Fruit fly (Drosophila melanogaster) whole organism, pupa: ENCODE measurements around the gene Pkc98E.

ENCODE experiments used
- CG10348 ChIP-seq: fragments of 200-800 bp; sonication (Bioruptor generic); IDR thresholded peaks from 2 replicates; pipeline ENCODE4 v1.3.6; 2022; ENCODE audit warnings: missing biosample characterization, missing genetic modification characterization
- CG12605 ChIP-seq: fragments of 200-800 bp; sonication (Bioruptor generic); IDR thresholded peaks from 2 replicates; pipeline ENCODE4 v1.3.6; 2022; ENCODE audit warnings: missing biosample characterization, missing genetic modification characterization
- CG13204 ChIP-seq: fragments of 200-800 bp; sonication (Bioruptor generic); optimal IDR thresholded peaks from 2 replicates; lab custom pipeline; 2018; ENCODE audit warnings: missing biosample characterization, mild to moderate bottlenecking, missing genetic modification characterization, moderate library complexity
- CG14655 ChIP-seq: fragments of 200-800 bp; sonication (Bioruptor generic); optimal IDR thresholded peaks from 3 replicates; lab custom pipeline; 2017; ENCODE audit warnings: mild to moderate bottlenecking, missing biosample characterization, missing genetic modification reagents, missing genetic modification characterization
- CG15710 ChIP-seq: fragments of 200-800 bp; sonication (Bioruptor generic); optimal IDR thresholded peaks from 2 replicates; lab custom pipeline; 2018; ENCODE audit warnings: missing biosample characterization, mild to moderate bottlenecking, missing genetic modification characterization, moderate library complexity
- CG17806 ChIP-seq: fragments of 200-800 bp; sonication (Bioruptor generic); optimal IDR thresholded peaks from 2 replicates; lab custom pipeline; 2018; ENCODE audit warnings: missing biosample characterization, mild to moderate bottlenecking, missing genetic modification characterization, moderate library complexity
- CG32121 ChIP-seq: fragments of 200-800 bp; sonication (Bioruptor generic); IDR thresholded peaks from 2 replicates; pipeline ENCODE4 v1.3.6; 2022; ENCODE audit warnings: missing biosample characterization, missing genetic modification characterization
- CG34367 ChIP-seq: fragments of 200-800 bp; sonication (Bioruptor generic); optimal IDR thresholded peaks from 2 replicates; lab custom pipeline; 2018; ENCODE audit warnings: missing biosample characterization, mild to moderate bottlenecking, missing genetic modification characterization
- CG4496 ChIP-seq: fragments of 200-800 bp; sonication (Bioruptor generic); IDR thresholded peaks from 3 replicates; pipeline ENCODE4 v1.3.6; 2022; ENCODE audit warnings: missing biosample characterization, missing genetic modification characterization
- CG8159 ChIP-seq: fragments of 200-800 bp; sonication (Bioruptor generic); optimal IDR thresholded peaks from 3 replicates; lab custom pipeline; 2018; ENCODE audit warnings: missing biosample characterization, mild to moderate bottlenecking, missing genetic modification characterization, moderate library complexity
- CG8301 ChIP-seq: fragments of 200-800 bp; sonication (Bioruptor generic); optimal IDR thresholded peaks from 2 replicates; lab custom pipeline; 2018; ENCODE audit warnings: missing biosample characterization, mild to moderate bottlenecking, missing genetic modification characterization
- CG9948 ChIP-seq: fragments of 200-800 bp; sonication (Bioruptor generic); optimal IDR thresholded peaks from 2 replicates; lab custom pipeline; 2018; ENCODE audit warnings: missing biosample characterization, mild to moderate bottlenecking, missing genetic modification characterization, moderate library complexity
- D1 ChIP-seq: fragments of 200-800 bp; sonication (Bioruptor generic); optimal IDR thresholded peaks from 2 replicates; lab custom pipeline; 2018; ENCODE audit warnings: missing biosample characterization, mild to moderate bottlenecking, missing genetic modification characterization, moderate library complexity
- EcR ChIP-seq: fragments of 200-800 bp; sonication (Bioruptor generic); optimal IDR thresholded peaks from 3 replicates; lab custom pipeline; 2019; ENCODE audit warnings: missing biosample characterization, missing genetic modification characterization, mild to moderate bottlenecking, moderate library complexity, missing genetic modification reagents
- Ets98B ChIP-seq: fragments of 200-800 bp; sonication (Bioruptor generic); IDR thresholded peaks from 2 replicates; pipeline ENCODE4 v1.3.6; 2022; ENCODE audit warnings: missing biosample characterization, missing genetic modification characterization
- Pif1A ChIP-seq: fragments of 200-800 bp; sonication (Bioruptor generic); optimal IDR thresholded peaks from 3 replicates; lab custom pipeline; 2016; ENCODE audit warnings: missing biosample characterization, missing genetic modification characterization
- Pif1B ChIP-seq: fragments of 200-800 bp; sonication (Bioruptor generic); optimal IDR thresholded peaks from 3 replicates; lab custom pipeline; 2016; ENCODE audit warnings: missing biosample characterization, missing genetic modification characterization
- Snoo ChIP-seq: fragments of 200-800 bp; sonication (Bioruptor generic); optimal IDR thresholded peaks from 3 replicates; lab custom pipeline; 2017; ENCODE audit warnings: missing biosample characterization, mild to moderate bottlenecking, missing genetic modification characterization, inconsistent platforms
- fd96Ca ChIP-seq: fragments of 200-800 bp; sonication (Bioruptor generic); IDR thresholded peaks from 3 replicates; pipeline ENCODE4 v1.3.6; 2022; ENCODE audit warnings: missing biosample characterization, missing genetic modification characterization
- gl ChIP-seq: fragments of 200-800 bp; sonication (Bioruptor generic); optimal IDR thresholded peaks from 2 replicates; lab custom pipeline; 2018; ENCODE audit warnings: missing biosample characterization, mild to moderate bottlenecking, missing genetic modification characterization
- rn ChIP-seq: fragments of 200-800 bp; sonication (Bioruptor generic); IDR thresholded peaks from 2 replicates; pipeline ENCODE4 v1.3.6; 2022; ENCODE audit warnings: missing biosample characterization, missing genetic modification characterization

Gene Pkc98E

dm6 chr3R:29059385-29059784 is 20.4 kb downstream of the Pkc98E start:
- TF ChIP-seq CG15710 (no peak), Snoo (tag; lab: Kevin White, UChicago) (no peak), CG13204 (GFP tag; lab: Kevin White, UChicago) (no peak), CG8301 (no peak), CG14655 (GFP tag; lab: Kevin White, UChicago) (no peak), CG17806 (tag; lab: Kevin White, UChicago) (no peak), CG4496 (no peak), CG9948 (tag; lab: Kevin White, UChicago) (no peak), EcR (GFP tag; lab: Kevin White, UChicago) (no peak), rn (GFP tag; lab: Robert Waterston, UW) (no peak), CG32121 (GFP tag; lab: Robert Waterston, UW) (no peak)

dm6 chr3R:29062717-29063206 is 23.8 kb downstream of the Pkc98E start, which contains the start of the genes Cul5 and Bicra:
Gene Cul5, minus strand, starts transcription at chr3R:29062975.
Gene Bicra, plus strand, starts transcription at chr3R:29063040.
- peak; percentile 51; the same call in 1 of the 2 replicates for TF ChIP-seq CG12605 (GFP tag; lab: Robert Waterston, UW)
- TF ChIP-seq EcR (GFP tag; lab: Kevin White, UChicago), result peak; percentile 94
- TF ChIP-seq CG4496, result no peak

DNA sequence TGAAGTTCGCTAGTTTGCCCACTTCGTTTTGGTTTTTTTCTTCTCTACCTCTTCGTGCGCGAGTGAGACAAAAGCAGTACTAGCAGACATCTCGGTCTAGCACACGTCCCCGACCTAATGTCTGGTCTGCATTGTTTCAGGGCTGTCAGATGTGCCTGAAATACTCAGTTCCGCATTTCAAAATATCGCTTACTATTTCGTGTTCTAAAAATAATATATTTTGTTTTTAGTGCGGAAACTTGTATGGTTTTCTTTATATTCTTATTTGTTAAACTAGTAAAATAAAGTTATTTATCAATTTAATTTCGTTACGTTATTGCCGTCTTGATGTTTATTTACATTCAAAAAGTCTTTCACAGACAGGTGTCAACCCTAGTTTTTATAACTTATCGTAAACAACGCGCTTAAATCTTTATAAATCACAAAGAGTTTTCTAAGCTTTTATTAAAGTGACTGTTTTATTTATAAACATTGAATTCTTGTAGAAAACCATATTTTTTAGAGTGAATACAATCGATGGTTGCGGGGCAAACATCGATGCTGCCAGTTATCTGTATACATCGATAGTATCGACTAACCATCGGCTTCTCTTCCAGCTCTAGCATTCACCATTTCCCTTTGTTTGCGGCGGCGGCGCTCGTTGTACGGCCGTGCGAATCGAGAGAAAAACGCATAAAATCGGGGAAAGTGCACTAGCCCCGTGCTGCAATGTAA is 24.4 kb downstream of the Pkc98E start:
- TF ChIP-seq Pif1A (GFP tag; lab: Kevin White, UChicago) (peak; percentile 59), Pif1B (GFP tag; lab: Kevin White, UChicago) (peak; percentile 62), CG8159 (peak; percentile 82), CG12605 (GFP tag; lab: Robert Waterston, UW) (no peak), CG4496 (no peak), CG8301 (peak; percentile 56), CG32121 (GFP tag; lab: Robert Waterston, UW) (no peak), Ets98B (no peak), gl (tag; lab: Kevin White, UChicago) (no peak), CG17806 (tag; lab: Kevin White, UChicago) (peak; percentile 75), Snoo (tag; lab: Kevin White, UChicago) (peak; percentile 46), CG10348 (GFP tag; lab: Robert Waterston, UW) (no peak), D1 (no peak), rn (GFP tag; lab: Robert Waterston, UW) (no peak), CG9948 (tag; lab: Kevin White, UChicago) (peak; percentile 71), CG15710 (peak; percentile 80), EcR (GFP tag; lab: Kevin White, UChicago) (no peak), CG14655 (GFP tag; lab: Kevin White, UChicago) (peak; percentile 75), CG34367 (tag; lab: Kevin White, UChicago) (peak; percentile 42), CG13204 (GFP tag; lab: Kevin White, UChicago) (no peak), fd96Ca (no peak)

dm6 chr3R:29063921-29064460 is 25.0 kb downstream of the Pkc98E start:
- TF ChIP-seq Snoo (tag; lab: Kevin White, UChicago), result no peak
- no peak for TF ChIP-seq CG12605 (GFP tag; lab: Robert Waterston, UW)
- TF ChIP-seq CG14655 (GFP tag; lab: Kevin White, UChicago), result no peak
- no peak for TF ChIP-seq CG15710
- no peak for TF ChIP-seq CG8159
- TF ChIP-seq CG10348 (GFP tag; lab: Robert Waterston, UW), result no peak
- no peak for TF ChIP-seq gl (tag; lab: Kevin White, UChicago)
- peak; percentile 96 for TF ChIP-seq EcR (GFP tag; lab: Kevin White, UChicago)

DNA sequence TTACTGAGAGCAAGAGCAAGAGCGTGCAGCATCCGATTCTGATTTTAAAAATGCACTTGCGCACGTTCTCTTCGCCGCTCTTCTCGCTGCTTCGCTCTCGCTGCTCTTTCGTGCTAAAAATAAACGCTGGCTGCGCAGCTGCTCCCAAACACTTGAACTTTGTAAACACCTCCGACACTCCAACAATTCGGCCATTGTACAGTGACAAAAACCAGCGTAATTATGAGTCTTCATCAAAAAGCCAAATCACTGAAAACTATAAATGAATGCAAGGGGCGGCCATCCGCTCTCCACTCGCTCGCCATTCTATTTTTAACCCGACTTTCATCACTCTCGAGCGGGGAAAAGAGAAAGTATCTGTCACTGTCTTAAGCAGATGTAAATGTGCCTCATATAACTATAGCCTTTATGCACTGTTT is 25.7 kb downstream of the Pkc98E start:
- peak; percentile 29 for TF ChIP-seq CG15710
- TF ChIP-seq CG13204 (GFP tag; lab: Kevin White, UChicago), result peak; percentile 5
- peak; percentile 29 for TF ChIP-seq Pif1B (GFP tag; lab: Kevin White, UChicago)
- no peak for TF ChIP-seq CG34367 (tag; lab: Kevin White, UChicago)
- no peak for TF ChIP-seq CG4496
- no peak for TF ChIP-seq fd96Ca
- no peak for TF ChIP-seq Ets98B
- TF ChIP-seq CG9948 (tag; lab: Kevin White, UChicago), result peak; percentile 18
- TF ChIP-seq Snoo (tag; lab: Kevin White, UChicago), result peak; percentile 27
- no peak for TF ChIP-seq CG32121 (GFP tag; lab: Robert Waterston, UW)
- peak; percentile 30 for TF ChIP-seq CG8159
- TF ChIP-seq Pif1A (GFP tag; lab: Kevin White, UChicago), result peak; percentile 52
- TF ChIP-seq D1, result no peak
- TF ChIP-seq gl (tag; lab: Kevin White, UChicago), result no peak
- TF ChIP-seq EcR (GFP tag; lab: Kevin White, UChicago), result peak; percentile 79
- TF ChIP-seq CG10348 (GFP tag; lab: Robert Waterston, UW), result no peak
- no peak for TF ChIP-seq rn (GFP tag; lab: Robert Waterston, UW)
- no peak for TF ChIP-seq CG12605 (GFP tag; lab: Robert Waterston, UW)
- peak; percentile 37 for TF ChIP-seq CG8301
- TF ChIP-seq CG14655 (GFP tag; lab: Kevin White, UChicago), result peak; percentile 61
- TF ChIP-seq CG17806 (tag; lab: Kevin White, UChicago), result peak; percentile 40
- TF ChIP-seq, all 21 proteins: peak for 11
